Worm (Caenorhabditis elegans): ENCODE data around the gene mam-2.

The mam-2 gene

DNA sequence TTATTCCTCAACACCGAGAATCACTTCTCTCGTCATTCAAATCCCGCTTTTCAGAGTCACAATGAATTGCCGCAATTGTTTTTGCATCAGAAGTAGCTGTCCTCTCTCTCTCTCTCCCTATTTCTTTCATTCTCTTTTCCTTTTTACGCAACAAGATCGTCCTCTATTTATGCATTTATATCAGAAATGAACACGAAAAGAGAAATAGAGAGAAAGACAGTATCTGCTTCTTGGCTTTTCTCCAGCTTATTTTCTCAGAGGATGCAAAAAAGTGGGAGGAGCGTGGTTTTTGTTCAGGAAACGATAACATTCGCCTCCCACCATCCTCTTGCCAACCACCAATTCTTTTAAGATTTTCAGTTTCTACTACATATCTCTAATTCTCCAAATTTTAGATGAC, at the start of gene mam-2:
Gene mam-2, plus strand, starts transcription at position 301 of the 400 bp plus-strand sequence.
- TF ChIP-seq mab-5 (tag; optimal IDR thresholded peaks at IDR 0.05) (no peak), ham-2 (GFP tag; optimal IDR thresholded peaks at IDR 0.05) (peak; percentile 33)

DNA sequence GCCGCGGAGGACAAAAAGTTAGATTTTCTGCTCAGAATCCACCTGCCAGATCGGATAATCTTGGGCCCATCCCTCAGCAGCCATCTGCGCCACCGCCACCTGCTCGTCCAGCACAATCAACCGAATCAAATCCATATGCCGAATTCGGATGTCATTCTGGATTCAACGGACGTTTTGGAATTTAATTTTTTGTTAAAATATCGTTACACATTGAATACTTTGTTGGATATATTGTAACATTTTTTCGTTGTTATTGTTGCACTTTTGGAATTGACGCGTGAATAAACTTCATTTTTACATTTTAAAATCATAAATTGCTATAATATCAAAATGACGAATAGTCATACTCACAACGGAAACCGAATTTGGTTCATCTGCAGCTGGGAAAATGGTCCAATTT, 49.4 kb upstream of the mam-2 start, which contains the start of gene spe-29:
Gene spe-29, plus strand, starts transcription at position 301 of the 400 bp plus-strand sequence.
- no peak for TF ChIP-seq mls-2 (tag; optimal IDR thresholded peaks at IDR 0.05)
- no peak for TF ChIP-seq sem-2 (GFP tag; optimal IDR thresholded peaks at IDR 0.05)
- no peak for TF ChIP-seq ztf-11 (tag; optimal IDR thresholded peaks at IDR 0.05)
- TF ChIP-seq elt-1 (tag; optimal IDR thresholded peaks at IDR 0.05; ENCODE audit: borderline replicate concordance, insufficient read depth) = no peak
- TF ChIP-seq nhr-237 (tag; optimal IDR thresholded peaks at IDR 0.05) = no peak
- no peak for TF ChIP-seq nhr-2 (tag; optimal IDR thresholded peaks at IDR 0.05)
- no peak for TF ChIP-seq lin-32 (GFP tag; optimal IDR thresholded peaks at IDR 0.05)
- TF ChIP-seq nhr-28 (tag; optimal IDR thresholded peaks at IDR 0.05) = no peak
- no peak for TF ChIP-seq cnd-1 (tag; optimal IDR thresholded peaks at IDR 0.05)
- no peak for TF ChIP-seq nhr-12 (tag; optimal IDR thresholded peaks at IDR 0.05)

DNA sequence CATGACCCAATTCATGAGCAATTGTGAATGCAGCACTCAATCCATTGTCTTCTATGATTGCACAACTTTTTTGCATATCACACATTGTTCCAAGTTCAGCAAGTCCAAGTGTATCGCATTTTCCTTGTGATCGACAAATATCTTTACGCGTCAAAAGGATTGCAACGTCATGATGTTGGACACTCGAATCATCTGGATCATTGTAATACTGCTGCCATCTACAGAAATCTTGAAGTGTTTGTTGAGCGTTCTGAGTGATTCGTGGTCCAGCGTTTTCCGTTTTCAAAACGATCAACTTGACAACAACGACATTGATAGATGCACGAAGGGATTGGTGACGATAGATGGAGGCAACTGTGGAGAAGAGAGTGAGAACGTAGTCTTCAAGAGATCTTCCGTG, 39.8 kb upstream of the mam-2 start:
- no peak for TF ChIP-seq zip-8 (tag; optimal IDR thresholded peaks at IDR 0.05)
- no peak for TF ChIP-seq ham-2 (GFP tag; optimal IDR thresholded peaks at IDR 0.05)
- TF ChIP-seq nhr-12 (tag; optimal IDR thresholded peaks at IDR 0.05) = no peak
- TF ChIP-seq sem-2 (GFP tag; optimal IDR thresholded peaks at IDR 0.05) = no peak
- no peak for TF ChIP-seq elt-3 (tag; optimal IDR thresholded peaks at IDR 0.05)
- TF ChIP-seq M03D4.4 (tag; optimal IDR thresholded peaks at IDR 0.05) = no peak
- TF ChIP-seq mls-2 (tag; optimal IDR thresholded peaks at IDR 0.05) = no peak
- TF ChIP-seq ceh-43 (GFP tag; optimal IDR thresholded peaks at IDR 0.05) = no peak
- no peak for TF ChIP-seq ztf-11 (tag; optimal IDR thresholded peaks at IDR 0.05)
- TF ChIP-seq sptf-1 (tag; optimal IDR thresholded peaks at IDR 0.05) = no peak
- no peak for TF ChIP-seq flh-1 (GFP tag; optimal IDR thresholded peaks at IDR 0.05)
- no peak for TF ChIP-seq elt-1 (tag; optimal IDR thresholded peaks at IDR 0.05; ENCODE audit: borderline replicate concordance, insufficient read depth)

DNA sequence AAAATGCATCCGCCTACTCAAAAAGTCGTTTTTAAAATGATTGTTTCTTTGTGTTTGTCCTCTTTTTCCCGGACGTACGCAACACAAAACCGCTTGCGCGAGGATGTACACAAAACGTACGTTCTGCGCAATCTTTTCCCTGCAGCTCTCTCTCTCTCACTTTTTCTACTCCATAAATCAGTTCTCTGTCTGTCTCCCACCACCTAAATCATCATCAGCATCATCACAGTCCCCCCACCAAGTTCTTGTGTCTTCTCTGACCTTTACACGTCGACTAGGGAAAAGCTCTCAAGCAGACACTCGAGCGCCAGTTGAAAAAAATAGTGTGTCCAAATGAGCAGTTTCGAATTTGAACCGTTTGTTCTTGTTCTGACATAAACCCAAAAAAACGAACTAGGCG, 38.7 kb upstream of the mam-2 start:
- TF ChIP-seq sem-2 (GFP tag; optimal IDR thresholded peaks at IDR 0.05) (no peak), sptf-1 (tag; optimal IDR thresholded peaks at IDR 0.05) (no peak), nhr-28 (tag; optimal IDR thresholded peaks at IDR 0.05) (no peak), pha-4 (tag; optimal IDR thresholded peaks at IDR 0.05) (no peak)

DNA sequence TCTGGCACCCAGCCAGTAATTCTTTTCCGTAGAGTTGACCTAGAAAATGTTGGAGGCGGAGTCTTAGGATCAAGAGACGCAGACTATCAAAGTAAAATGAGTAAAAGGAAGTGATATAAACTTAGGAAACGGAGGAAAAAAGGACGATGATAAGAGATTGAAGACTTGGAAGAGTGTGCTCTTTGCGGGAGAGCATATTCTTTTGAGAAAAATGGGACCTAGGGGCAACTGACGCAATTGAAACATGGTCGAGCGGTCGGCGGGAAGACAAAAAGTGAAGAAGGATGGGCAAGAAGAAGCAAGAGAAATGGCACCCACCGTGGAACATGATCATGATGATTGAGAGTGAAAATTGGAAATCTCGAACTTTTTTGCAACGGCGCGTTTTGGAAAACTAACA, 35.0 kb upstream of the mam-2 start:
- TF ChIP-seq hlh-1 (tag; optimal IDR thresholded peaks at IDR 0.05) (peak; percentile 60), unc-120 (tag; optimal IDR thresholded peaks at IDR 0.05; ENCODE audit: poor library complexity, severe bottlenecking) (peak; percentile 10), ham-2 (GFP tag; optimal IDR thresholded peaks at IDR 0.05) (no peak)

DNA sequence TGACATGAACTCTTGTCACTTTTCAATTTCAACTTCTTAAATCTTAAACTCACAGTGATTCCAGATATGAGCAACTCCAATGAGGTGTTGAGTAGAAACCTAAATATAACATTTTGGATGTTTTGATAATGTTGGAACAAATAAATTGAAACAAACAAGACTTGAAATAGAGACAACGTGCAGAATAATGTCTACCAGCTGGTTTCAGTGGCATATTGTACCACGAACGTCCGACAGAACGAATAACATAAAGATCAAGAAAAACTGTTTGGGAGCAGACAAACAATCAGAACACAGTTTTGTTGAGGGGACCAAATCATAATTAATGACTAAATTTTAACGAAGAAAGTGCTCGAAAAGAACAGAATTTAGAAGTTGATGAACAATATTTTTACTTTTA, 29.7 kb upstream of the mam-2 start, which contains the start of gene gon-1:
Gene gon-1, minus strand, starts transcription at position 101 of the 400 bp plus-strand sequence.
- TF ChIP-seq flh-1 (GFP tag; optimal IDR thresholded peaks at IDR 0.05) (no peak), nhr-2 (tag; optimal IDR thresholded peaks at IDR 0.05) (no peak), ces-1 (GFP tag; optimal IDR thresholded peaks at IDR 0.05) (no peak), nhr-76 (tag; optimal IDR thresholded peaks at IDR 0.05) (no peak), tbx-8 (GFP tag; optimal IDR thresholded peaks at IDR 0.05) (no peak), nhr-12 (tag; optimal IDR thresholded peaks at IDR 0.05) (no peak), unc-120 (tag; optimal IDR thresholded peaks at IDR 0.05; ENCODE audit: poor library complexity, severe bottlenecking) (no peak), M03D4.4 (tag; optimal IDR thresholded peaks at IDR 0.05) (no peak), pha-4 (tag; optimal IDR thresholded peaks at IDR 0.05) (no peak), lsy-2 (tag; optimal IDR thresholded peaks at IDR 0.05) (no peak), bed-3 (GFP tag; optimal IDR thresholded peaks at IDR 0.05) (no peak), lin-32 (GFP tag; optimal IDR thresholded peaks at IDR 0.05) (no peak), nhr-237 (tag; optimal IDR thresholded peaks at IDR 0.05) (no peak), cnd-1 (tag; optimal IDR thresholded peaks at IDR 0.05) (no peak), lin-13 (tag; optimal IDR thresholded peaks at IDR 0.05) (no peak)

DNA sequence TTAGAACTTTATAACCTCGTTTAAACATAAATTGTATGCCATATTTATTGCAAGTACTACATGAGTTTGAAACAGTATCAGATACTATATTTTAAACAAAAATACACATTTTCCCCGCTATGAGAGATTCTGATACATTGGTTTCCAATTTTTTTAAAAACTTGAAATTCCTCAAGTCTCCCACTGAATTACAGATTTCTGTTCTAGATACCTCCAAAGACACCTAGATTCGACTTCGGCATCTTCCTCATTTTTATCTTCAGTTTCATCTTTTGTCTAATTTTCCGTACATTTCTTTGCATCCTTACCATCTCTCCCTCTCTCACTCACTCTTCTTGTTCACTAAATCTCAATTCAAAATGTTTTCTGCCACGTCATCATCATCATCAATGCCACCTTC, 19.1 kb upstream of the mam-2 start, which contains the start of gene T13H10.2:
Gene T13H10.2, plus strand, starts transcription at position 301 of the 400 bp plus-strand sequence.
- no peak for TF ChIP-seq nhr-12 (tag; optimal IDR thresholded peaks at IDR 0.05)
- no peak for TF ChIP-seq mep-1 (tag; optimal IDR thresholded peaks at IDR 0.05)
- no peak for TF ChIP-seq unc-120 (tag; optimal IDR thresholded peaks at IDR 0.05; ENCODE audit: poor library complexity, severe bottlenecking)
- TF ChIP-seq nhr-76 (tag; optimal IDR thresholded peaks at IDR 0.05) = no peak
- no peak for TF ChIP-seq elt-3 (tag; optimal IDR thresholded peaks at IDR 0.05)
- TF ChIP-seq elt-1 (tag; optimal IDR thresholded peaks at IDR 0.05; ENCODE audit: borderline replicate concordance, insufficient read depth) = no peak
- no peak for TF ChIP-seq lin-32 (GFP tag; optimal IDR thresholded peaks at IDR 0.05)
- no peak for TF ChIP-seq unc-39 (tag; optimal IDR thresholded peaks at IDR 0.05)

Data from whole organism, mixed stage, embryonic.